Worm (Caenorhabditis elegans): ENCODE results near the gene fem-3.

DNA sequence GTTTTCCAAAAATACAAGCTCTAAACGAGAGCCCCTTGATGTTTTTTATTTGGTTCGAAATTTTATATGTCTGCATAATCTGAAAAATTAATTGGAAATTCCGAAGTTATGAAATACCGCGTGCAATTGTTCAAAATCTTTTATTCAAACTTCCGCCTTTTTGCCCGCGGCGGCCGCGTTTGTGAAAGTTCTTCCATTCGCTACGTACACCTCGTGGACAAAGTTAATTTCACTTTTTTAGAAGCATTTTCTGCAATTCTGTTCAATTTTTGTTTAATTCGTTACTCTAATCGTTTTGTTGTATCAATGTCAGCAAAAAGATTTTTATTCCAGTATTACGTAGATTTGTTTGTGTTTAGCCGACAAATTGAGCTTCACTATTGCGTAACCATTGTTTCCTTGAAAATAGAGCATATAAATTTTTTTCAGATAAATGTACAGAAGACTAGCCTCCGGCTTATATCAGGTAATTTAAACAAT is 30.5 kb upstream of the fem-3 start, which contains the start of gene mppb-1:
- no peak for TF ChIP-seq unc-62 (GFP tag; optimal IDR thresholded peaks at IDR 0.05)
- TF ChIP-seq zip-8 (tag; optimal IDR thresholded peaks at IDR 0.05), result peak; percentile 79
- no peak for TF ChIP-seq elt-1 (tag; optimal IDR thresholded peaks at IDR 0.05; ENCODE audit: borderline replicate concordance, insufficient read depth)
- TF ChIP-seq blmp-1 (tag; optimal IDR thresholded peaks at IDR 0.05), result peak; percentile 80
- TF ChIP-seq nhr-76 (tag; optimal IDR thresholded peaks at IDR 0.05), result no peak
- no peak for TF ChIP-seq lin-13 (tag; optimal IDR thresholded peaks at IDR 0.05)

All from whole organism, mixed stage, embryonic.